Worm (Caenorhabditis elegans) whole organism, L4/young adult: Measurements from ENCODE around the gene K11H12.11.
A peak's percentile ranks its signal among the peaks of the same experiment; 100 is the strongest.

ENCODE experiments used
- W03F9.2 ChIP-seq: fragments of 150-350 bp; optimal IDR thresholded peaks from 2 replicates; lab custom pipeline; 2014; ENCODE audit warnings: missing biosample characterization, missing genetic modification characterization
- dao-5 ChIP-seq: sonication (generic microtip); optimal IDR thresholded peaks from 2 replicates; lab custom pipeline; 2016; ENCODE audit warnings: missing genotype, missing genetic modification characterization, moderate library complexity, missing compliant biosample characterization
- him-1 ChIP-seq: sonication (generic microtip); optimal IDR thresholded peaks from 2 replicates; lab custom pipeline; 2016; ENCODE audit warnings: missing genotype, missing genetic modification reagents, missing genetic modification characterization, missing compliant biosample characterization

The K11H12.11 gene

ce11 chrIV:665225-665624 lies 5.1 kb downstream of the K11H12.11 start, which contains the start of gene K11H12.7:
Gene K11H12.7 (plus strand): TSS chrIV:665525.
- TF ChIP-seq W03F9.2 (tag; lab: Kevin White, UChicago) (no peak), him-1 (tag; lab: Kevin White, UChicago) (no peak), dao-5 (tag; lab: Kevin White, UChicago) (no peak)

DNA sequence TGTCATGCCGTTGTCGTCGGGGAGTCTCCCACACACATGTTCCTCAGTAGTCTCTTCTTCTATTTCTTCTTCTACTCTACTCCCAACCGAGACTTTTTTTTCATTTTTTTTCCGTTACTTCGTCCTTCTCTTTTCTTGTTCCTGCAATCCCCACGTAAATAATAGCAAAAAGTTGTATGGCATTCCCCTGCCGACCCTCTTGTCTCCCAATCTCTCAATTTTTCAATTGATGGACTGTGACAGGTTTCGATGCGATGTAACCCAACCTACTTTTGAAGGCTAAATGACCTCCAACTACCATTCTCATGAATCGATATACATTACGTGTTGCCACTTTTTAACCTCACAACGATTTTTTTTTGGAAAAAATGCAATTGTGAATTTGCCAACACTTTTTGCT lies 6.2 kb downstream of the K11H12.11 start:
- no peak for TF ChIP-seq him-1 (tag; lab: Kevin White, UChicago)

DNA sequence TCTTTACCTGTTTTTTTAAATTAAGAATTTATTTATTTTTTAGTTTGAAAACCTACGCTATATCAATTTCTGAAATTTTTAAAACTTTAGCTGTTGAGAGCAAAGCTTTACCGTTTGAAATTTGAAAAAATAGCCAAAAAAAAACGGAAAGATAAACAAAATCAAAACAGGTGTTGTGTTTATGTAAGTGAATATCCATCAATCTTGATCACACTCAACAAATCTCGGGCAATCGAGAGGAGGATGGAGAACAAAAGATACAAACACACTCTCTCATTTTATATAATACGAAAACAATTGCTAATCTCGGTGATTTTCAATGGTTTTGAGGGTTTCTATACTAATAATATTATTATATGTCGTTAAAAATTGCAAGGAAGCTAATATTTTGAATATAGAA lies 8.7 kb downstream of the K11H12.11 start:
- TF ChIP-seq dao-5 (tag; lab: Kevin White, UChicago) = no peak
- TF ChIP-seq him-1 (tag; lab: Kevin White, UChicago) = no peak
- TF ChIP-seq W03F9.2 (tag; lab: Kevin White, UChicago) = no peak

- TF ChIP-seq W03F9.2 (tag; lab: Kevin White, UChicago) = no peak
- TF ChIP-seq him-1 (tag; lab: Kevin White, UChicago) = no peak
- TF ChIP-seq dao-5 (tag; lab: Kevin White, UChicago) = no peak
Measured at ce11 chrIV:659585-659984, 10.8 kb downstream of the K11H12.11 start.

ce11 chrIV:658497-659177 lies 11.7 kb downstream of the K11H12.11 start:
- no peak for TF ChIP-seq dao-5 (tag; lab: Kevin White, UChicago)
- TF ChIP-seq W03F9.2 (tag; lab: Kevin White, UChicago) = no peak
- no peak for TF ChIP-seq him-1 (tag; lab: Kevin White, UChicago)

DNA sequence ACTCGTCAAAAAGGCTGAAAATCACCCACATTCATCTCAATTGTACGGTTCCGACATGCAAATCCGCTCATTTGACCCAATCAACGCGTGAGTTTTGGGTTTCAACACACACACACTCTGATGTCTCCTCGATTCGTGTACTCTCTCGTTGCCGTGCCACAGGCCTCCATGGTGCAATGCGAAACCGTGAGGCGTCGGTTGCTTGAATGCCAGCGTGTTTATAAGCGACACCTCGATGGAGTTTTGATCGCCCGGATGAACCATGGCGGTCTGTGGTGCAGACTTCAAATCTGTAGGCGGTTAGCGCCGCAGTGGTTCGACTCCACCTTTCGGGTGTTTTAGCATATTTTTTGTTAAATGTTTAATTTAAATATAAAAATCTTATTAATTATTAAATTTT lies 12.4 kb downstream of the K11H12.11 start:
- TF ChIP-seq him-1 (tag; lab: Kevin White, UChicago) = no peak
- no peak for TF ChIP-seq dao-5 (tag; lab: Kevin White, UChicago)
- no peak for TF ChIP-seq W03F9.2 (tag; lab: Kevin White, UChicago)

- TF ChIP-seq W03F9.2 (tag; lab: Kevin White, UChicago) = no peak
- no peak for TF ChIP-seq dao-5 (tag; lab: Kevin White, UChicago)
- TF ChIP-seq him-1 (tag; lab: Kevin White, UChicago) = no peak
Measured at ce11 chrIV:657046-657445, 13.3 kb downstream of the K11H12.11 start.

DNA sequence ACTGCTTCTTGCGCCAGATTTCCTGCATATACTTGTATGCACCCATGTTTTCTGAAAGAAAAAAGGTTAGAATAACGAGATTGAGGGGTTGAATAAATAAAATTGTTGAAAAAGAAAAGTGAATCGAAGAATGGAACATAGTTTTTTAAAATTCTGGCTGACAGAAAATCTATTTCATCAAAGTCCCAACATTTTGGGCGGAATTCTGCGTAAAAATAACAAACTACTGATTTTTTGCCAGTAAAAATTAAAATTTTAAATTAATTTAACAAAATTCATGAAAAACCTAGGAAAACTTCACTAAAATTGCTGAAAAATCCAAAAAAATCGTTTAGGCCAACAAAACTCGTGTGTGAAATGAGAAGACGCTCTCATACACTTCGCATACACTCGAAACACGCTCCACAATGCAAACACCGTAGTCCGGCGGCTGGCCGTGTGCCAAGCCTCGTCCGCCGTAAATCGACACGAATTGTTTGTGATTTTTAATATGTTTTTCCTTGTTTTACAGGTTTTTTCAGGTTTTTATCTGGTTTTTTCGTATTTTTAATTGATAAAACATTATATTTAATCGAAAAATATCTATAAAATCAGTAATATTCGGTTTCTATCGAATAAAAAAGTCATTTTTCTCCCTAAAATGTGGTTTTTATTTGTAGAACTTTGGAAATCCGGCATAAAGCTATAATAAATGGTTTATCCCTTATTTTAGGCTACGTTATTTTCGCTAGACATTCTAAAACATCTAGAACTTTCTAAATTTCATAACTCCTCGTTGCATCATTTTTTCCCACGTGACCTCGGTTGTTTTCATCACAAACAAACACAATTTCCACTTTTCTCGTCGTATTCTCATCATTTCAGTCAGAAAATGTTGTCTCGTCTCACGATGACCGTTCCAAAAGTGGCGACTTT lies 15.6 kb downstream of the K11H12.11 start, which contains the start of the genes rpl-15 and K11H12.8:
Gene rpl-15 (minus strand): TSS at position 51 of the 915 bp plus-strand sequence.
Gene K11H12.8 (plus strand): TSS at position 865 of the 915 bp plus-strand sequence.
- TF ChIP-seq dao-5 (tag; lab: Kevin White, UChicago) (peak; percentile 83), W03F9.2 (tag; lab: Kevin White, UChicago) (peak; percentile 99), him-1 (tag; lab: Kevin White, UChicago) (peak; percentile 100)

- no peak for TF ChIP-seq dao-5 (tag; lab: Kevin White, UChicago)
- TF ChIP-seq him-1 (tag; lab: Kevin White, UChicago) = no peak
- no peak for TF ChIP-seq W03F9.2 (tag; lab: Kevin White, UChicago)
Measured at ce11 chrIV:653138-653848, 17.1 kb downstream of the K11H12.11 start, which contains the start of gene K11H12.1. Gene K11H12.1 (minus strand): TSS chrIV:653421.

- TF ChIP-seq him-1 (tag; lab: Kevin White, UChicago) (no peak), dao-5 (tag; lab: Kevin White, UChicago) (no peak), W03F9.2 (tag; lab: Kevin White, UChicago) (no peak)
Measured at ce11 chrIV:649365-649764, 21.0 kb downstream of the K11H12.11 start, which contains the start of gene K11H12.9. Gene K11H12.9 (plus strand): TSS chrIV:649665.

DNA sequence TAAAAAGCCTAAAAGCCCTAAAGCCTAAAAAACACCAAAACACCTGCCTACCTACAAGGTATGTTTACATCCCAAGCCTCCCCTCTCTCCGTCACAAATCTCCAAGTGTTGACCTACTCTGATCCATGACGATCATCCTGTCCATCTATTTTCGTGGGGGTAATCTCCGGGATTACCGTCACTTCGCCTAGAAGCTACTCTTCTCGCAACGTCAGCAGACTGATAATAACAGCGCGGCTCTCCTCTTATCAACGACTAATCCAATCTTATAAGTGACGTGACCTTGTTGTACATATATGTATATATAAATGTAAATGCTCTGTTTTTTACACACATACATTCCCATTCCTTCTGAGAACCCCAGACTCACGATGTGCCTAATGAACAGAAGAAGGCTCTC lies 22.0 kb downstream of the K11H12.11 start:
- TF ChIP-seq him-1 (tag; lab: Kevin White, UChicago) (no peak), W03F9.2 (tag; lab: Kevin White, UChicago) (no peak), dao-5 (tag; lab: Kevin White, UChicago) (no peak)

- TF ChIP-seq dao-5 (tag; lab: Kevin White, UChicago) (no peak), W03F9.2 (tag; lab: Kevin White, UChicago) (no peak), him-1 (tag; lab: Kevin White, UChicago) (no peak)
Measured at ce11 chrIV:643481-643880, 26.9 kb downstream of the K11H12.11 start.
